Worm (Caenorhabditis elegans) whole organism, midembryonic: ENCODE results near the gene F31F4.17.

Experiments
- T22C8.4 ChIP-seq: fragments of 200-800 bp; sonication (Bioruptor generic); IDR thresholded peaks from 2 replicates; pipeline ENCODE4 v1.3.6; 2022; ENCODE audit warnings: missing genetic modification characterization, missing compliant biosample characterization
- cog-1 ChIP-seq: sonication (generic microtip); optimal IDR thresholded peaks from 2 replicates; lab custom pipeline; 2016; ENCODE audit warnings: missing genetic modification characterization, missing compliant biosample characterization
- flt-1 ChIP-seq: fragments of 200-800 bp; sonication (Bioruptor generic); IDR thresholded peaks from 2 replicates; pipeline ENCODE4 v1.3.6; 2022; ENCODE audit warnings: missing genetic modification characterization, missing compliant biosample characterization
- klf-2 ChIP-seq: fragments of 200-800 bp; sonication (Bioruptor generic); conservative IDR thresholded peaks from 2 replicates; pipeline ENCODE4 v1.3.6; 2022; ENCODE audit warnings: missing genetic modification reagents, missing genetic modification characterization, missing compliant biosample characterization
- med-1 ChIP-seq: sonication (generic microtip); optimal IDR thresholded peaks from 2 replicates; lab custom pipeline; 2017; ENCODE audit warnings: missing genetic modification characterization, mild to moderate bottlenecking, missing compliant biosample characterization, antibody characterized with exemption, missing genetic modification reagents; ENCODE audit not compliant: insufficient read depth
- ref-1 ChIP-seq: fragments of 200-800 bp; sonication (Bioruptor generic); conservative IDR thresholded peaks from 2 replicates; pipeline ENCODE4 v1.3.6; 2022; ENCODE audit warnings: missing genetic modification reagents, missing genetic modification characterization, missing compliant biosample characterization
- tab-1 ChIP-seq: fragments of 200-800 bp; sonication (Bioruptor generic); IDR thresholded peaks from 2 replicates; pipeline ENCODE4 v1.3.6; 2022; ENCODE audit warnings: missing genetic modification characterization, missing compliant biosample characterization
- ztf-23 ChIP-seq: fragments of 200-800 bp; sonication (Bioruptor generic); IDR thresholded peaks from 2 replicates; pipeline ENCODE4 v1.3.6; 2022; ENCODE audit warnings: missing genetic modification reagents, missing genetic modification characterization, missing compliant biosample characterization
- ztf-29 ChIP-seq: fragments of 200-800 bp; sonication (Bioruptor generic); IDR thresholded peaks from 2 replicates; pipeline ENCODE4 v1.3.6; 2022; ENCODE audit warnings: missing genetic modification reagents, missing genetic modification characterization, missing compliant biosample characterization

F31F4.17 gene

ce11 chrV:642750-643149 lies 17.4 kb downstream of the F31F4.17 start, which contains the start of gene nhr-190:
TSS of gene nhr-190 (minus strand) at chrV:642924.
- TF ChIP-seq tab-1 (GFP tag; lab: Robert Waterston, UW): no peak
- no peak for TF ChIP-seq klf-2 (GFP tag; lab: Robert Waterston, UW)
- TF ChIP-seq ref-1 (GFP tag; lab: Robert Waterston, UW): no peak
- TF ChIP-seq ztf-23 (GFP tag; lab: Robert Waterston, UW): no peak
- TF ChIP-seq ztf-29 (GFP tag; lab: Robert Waterston, UW): no peak
- no peak for TF ChIP-seq med-1 (GFP tag; lab: Kevin White, UChicago)
- no peak for TF ChIP-seq cog-1
- TF ChIP-seq flt-1 (GFP tag; lab: Robert Waterston, UW): no peak
- no peak for TF ChIP-seq T22C8.4

ce11 chrV:638328-638727 lies 21.8 kb downstream of the F31F4.17 start, which contains the start of gene srj-37:
TSS of gene srj-37 (plus strand) at chrV:638628.
- TF ChIP-seq flt-1 (GFP tag; lab: Robert Waterston, UW) (no peak), ztf-23 (GFP tag; lab: Robert Waterston, UW) (no peak), med-1 (GFP tag; lab: Kevin White, UChicago) (no peak), T22C8.4 (no peak), ref-1 (GFP tag; lab: Robert Waterston, UW) (no peak), cog-1 (no peak), klf-2 (GFP tag; lab: Robert Waterston, UW) (no peak)

- TF ChIP-seq tab-1 (GFP tag; lab: Robert Waterston, UW) (no peak), ref-1 (GFP tag; lab: Robert Waterston, UW) (no peak), ztf-23 (GFP tag; lab: Robert Waterston, UW) (no peak), med-1 (GFP tag; lab: Kevin White, UChicago) (no peak), klf-2 (GFP tag; lab: Robert Waterston, UW) (no peak), cog-1 (no peak), T22C8.4 (no peak), ztf-29 (GFP tag; lab: Robert Waterston, UW) (no peak), flt-1 (GFP tag; lab: Robert Waterston, UW) (no peak)
Measured at ce11 chrV:636281-636680, 23.8 kb downstream of the F31F4.17 start, which contains the start of gene pals-31. TSS of gene pals-31 (plus strand) at chrV:636581.

ce11 chrV:635630-636029 lies 24.5 kb downstream of the F31F4.17 start:
- no peak for TF ChIP-seq klf-2 (GFP tag; lab: Robert Waterston, UW)
- no peak for TF ChIP-seq cog-1
- TF ChIP-seq ztf-23 (GFP tag; lab: Robert Waterston, UW): no peak
- TF ChIP-seq flt-1 (GFP tag; lab: Robert Waterston, UW): no peak
- no peak for TF ChIP-seq tab-1 (GFP tag; lab: Robert Waterston, UW)
- TF ChIP-seq ztf-29 (GFP tag; lab: Robert Waterston, UW): no peak
- no peak for TF ChIP-seq T22C8.4
- TF ChIP-seq ref-1 (GFP tag; lab: Robert Waterston, UW): no peak
- TF ChIP-seq med-1 (GFP tag; lab: Kevin White, UChicago): no peak

- no peak for TF ChIP-seq flt-1 (GFP tag; lab: Robert Waterston, UW)
- TF ChIP-seq T22C8.4: no peak
- TF ChIP-seq ztf-29 (GFP tag; lab: Robert Waterston, UW): no peak
- no peak for TF ChIP-seq klf-2 (GFP tag; lab: Robert Waterston, UW)
- no peak for TF ChIP-seq med-1 (GFP tag; lab: Kevin White, UChicago)
- TF ChIP-seq cog-1: no peak
- TF ChIP-seq ztf-23 (GFP tag; lab: Robert Waterston, UW): no peak
- no peak for TF ChIP-seq ref-1 (GFP tag; lab: Robert Waterston, UW)
- TF ChIP-seq tab-1 (GFP tag; lab: Robert Waterston, UW): no peak
Measured at ce11 chrV:634855-635254, 25.3 kb downstream of the F31F4.17 start, which contains the start of gene F48G7.10. TSS of gene F48G7.10 (minus strand) at chrV:634955.

ce11 chrV:631832-632231 lies 28.3 kb downstream of the F31F4.17 start:
- TF ChIP-seq flt-1 (GFP tag; lab: Robert Waterston, UW) (no peak), ztf-23 (GFP tag; lab: Robert Waterston, UW) (no peak)

- TF ChIP-seq med-1 (GFP tag; lab: Kevin White, UChicago) (no peak), ztf-29 (GFP tag; lab: Robert Waterston, UW) (no peak), T22C8.4 (no peak), flt-1 (GFP tag; lab: Robert Waterston, UW) (no peak), ref-1 (GFP tag; lab: Robert Waterston, UW) (no peak), klf-2 (GFP tag; lab: Robert Waterston, UW) (no peak), cog-1 (no peak)
Measured at ce11 chrV:628527-628926, 31.6 kb downstream of the F31F4.17 start, which contains the start of gene F48G7.9. TSS of gene F48G7.9 (minus strand) at chrV:628627.

ce11 chrV:627585-627984 lies 32.5 kb downstream of the F31F4.17 start, which contains the start of gene F48G7.8:
TSS of gene F48G7.8 (minus strand) at chrV:627685.
- TF ChIP-seq flt-1 (GFP tag; lab: Robert Waterston, UW) (no peak), tab-1 (GFP tag; lab: Robert Waterston, UW) (no peak), med-1 (GFP tag; lab: Kevin White, UChicago) (no peak), ref-1 (GFP tag; lab: Robert Waterston, UW) (no peak), ztf-23 (GFP tag; lab: Robert Waterston, UW) (no peak)

ce11 chrV:626321-626720 lies 33.8 kb downstream of the F31F4.17 start, which contains the start of gene F48G7.7:
TSS of gene F48G7.7 (minus strand) at chrV:626421.
- TF ChIP-seq med-1 (GFP tag; lab: Kevin White, UChicago) (no peak), T22C8.4 (no peak), flt-1 (GFP tag; lab: Robert Waterston, UW) (no peak), ztf-29 (GFP tag; lab: Robert Waterston, UW) (no peak), ref-1 (GFP tag; lab: Robert Waterston, UW) (no peak), ztf-23 (GFP tag; lab: Robert Waterston, UW) (no peak), cog-1 (no peak), klf-2 (GFP tag; lab: Robert Waterston, UW) (no peak), tab-1 (GFP tag; lab: Robert Waterston, UW) (no peak)
